Fruit fly (Drosophila melanogaster): ENCODE measurements around the gene Lcp65Af.
A peak's percentile ranks its signal among the peaks of the same experiment; 100 is the strongest.

Lcp65Af gene

dm6 chr3L:6139924-6140574, 3.5 kb upstream of the Lcp65Af start, which contains the start of gene Cpr65Av (continued):
- TF ChIP-seq CG11560 (tag; IDR thresholded peaks at IDR 0.05) (no peak), fd96Cb (tag; optimal IDR thresholded peaks at IDR 0.05) (no peak), twi (tag; optimal IDR thresholded peaks at IDR 0.05) (no peak), oc (tag; optimal IDR thresholded peaks at IDR 0.05) (peak; percentile 22), CG8765 (GFP tag; IDR thresholded peaks at IDR 0.05) (no peak), pho (GFP tag; optimal IDR thresholded peaks at IDR 0.05) (no peak), onecut (GFP tag; IDR thresholded peaks at IDR 0.05) (0 out of 2 replicates have a peak, but pooled peaks have one; percentile 20), CG4854 (GFP tag; optimal IDR thresholded peaks at IDR 0.05) (no peak), CG15269 (tag; optimal IDR thresholded peaks at IDR 0.05) (peak; percentile 10), CTCF (GFP tag; optimal IDR thresholded peaks at IDR 0.05) (no peak), CG17186 (GFP tag; optimal IDR thresholded peaks at IDR 0.05) (no peak), CG12744 (GFP tag; optimal IDR thresholded peaks at IDR 0.05) (no peak), sc (optimal IDR thresholded peaks at IDR 0.05) (no peak), sc (GFP tag; optimal IDR thresholded peaks at IDR 0.05) (no peak), gt (GFP tag; IDR thresholded peaks at IDR 0.05) (no peak), MESR4 (GFP tag; optimal IDR thresholded peaks at IDR 0.05) (no peak), gem (tag; optimal IDR thresholded peaks at IDR 0.05) (peak; percentile 32), sr (GFP tag; IDR thresholded peaks at IDR 0.05) (0 out of 3 replicates have a peak, but pooled peaks have one; percentile 24), Chrac-16 (GFP tag; optimal IDR thresholded peaks at IDR 0.05) (no peak), CG12391 (tag; optimal IDR thresholded peaks at IDR 0.05) (no peak), sens (GFP tag) (peak; percentile 83), CG11504 (tag; optimal IDR thresholded peaks at IDR 0.05) (peak; percentile 12), chinmo (GFP tag; IDR thresholded peaks at IDR 0.05; ENCODE audit: partially characterized antibody) (no peak), dmrt99B (tag; optimal IDR thresholded peaks at IDR 0.05) (peak; percentile 59), cg (GFP tag; optimal IDR thresholded peaks at IDR 0.05) (no peak), GATAe (GFP tag; conservative IDR thresholded peaks at IDR 0.05) (no peak), Trl (optimal IDR thresholded peaks at IDR 0.05) (no peak), Trl (GFP tag; optimal IDR thresholded peaks at IDR 0.05) (no peak), CG13624 (GFP tag; optimal IDR thresholded peaks at IDR 0.05) (no peak), otp (GFP tag; IDR thresholded peaks at IDR 0.05) (peak; percentile 17; the same call in 1 of the 3 replicates), CG8359 (GFP tag; optimal IDR thresholded peaks at IDR 0.05; ENCODE audit: borderline replicate concordance) (no peak), CG18476 (GFP tag; optimal IDR thresholded peaks at IDR 0.05) (no peak), Asciz (GFP tag; optimal IDR thresholded peaks at IDR 0.05) (peak; percentile 33), fu2 (GFP tag; optimal IDR thresholded peaks at IDR 0.05) (no peak), CG3281 (GFP tag; optimal IDR thresholded peaks at IDR 0.05) (no peak), CG17568 (GFP tag; optimal IDR thresholded peaks at IDR 0.05) (no peak), CG12236 (GFP tag; optimal IDR thresholded peaks at IDR 0.05) (no peak), Sox100B (GFP tag; optimal IDR thresholded peaks at IDR 0.05) (peak; percentile 38), CG12071 (GFP tag; optimal IDR thresholded peaks at IDR 0.05) (peak; percentile 17), CG9797 (GFP tag; optimal IDR thresholded peaks at IDR 0.05) (no peak), CG1529 (GFP tag; optimal IDR thresholded peaks at IDR 0.05) (peak; percentile 20), Ada2b (GFP tag; IDR thresholded peaks at IDR 0.05) (no peak), az2 (GFP tag; optimal IDR thresholded peaks at IDR 0.05) (no peak), CG5180 (GFP tag; optimal IDR thresholded peaks at IDR 0.05) (peak; percentile 30), CG18619 (GFP tag; optimal IDR thresholded peaks at IDR 0.05) (peak; percentile 16), Hr39 (optimal IDR thresholded peaks at IDR 0.05) (no peak), CG6683 (GFP tag; optimal IDR thresholded peaks at IDR 0.05) (no peak), Bteb2 (GFP tag; optimal IDR thresholded peaks at IDR 0.05) (no peak), mirr (GFP tag; optimal IDR thresholded peaks at IDR 0.05) (peak; percentile 28), Hr3 (GFP tag; optimal IDR thresholded peaks at IDR 0.05) (no peak), yki (optimal IDR thresholded peaks at IDR 0.05) (no peak), CG1603 (tag; optimal IDR thresholded peaks at IDR 0.05) (peak; percentile 48)

All from whole organism, embryonic.